Worm (Caenorhabditis elegans) whole organism, midembryonic: ENCODE results near the gene lipl-8.

ENCODE experiments used
- med-1 ChIP-seq: sonication (generic microtip); optimal IDR thresholded peaks from 2 replicates; lab custom pipeline; 2017; ENCODE audit warnings: missing genetic modification characterization, mild to moderate bottlenecking, missing compliant biosample characterization, antibody characterized with exemption, missing genetic modification reagents; ENCODE audit not compliant: insufficient read depth
- ztf-23 ChIP-seq: fragments of 200-800 bp; sonication (Bioruptor generic); IDR thresholded peaks from 2 replicates; pipeline ENCODE4 v1.3.6; 2022; ENCODE audit warnings: missing genetic modification reagents, missing genetic modification characterization, missing compliant biosample characterization
- ztf-29 ChIP-seq: fragments of 200-800 bp; sonication (Bioruptor generic); IDR thresholded peaks from 2 replicates; pipeline ENCODE4 v1.3.6; 2022; ENCODE audit warnings: missing genetic modification reagents, missing genetic modification characterization, missing compliant biosample characterization

ce11 chrV:14779644-14780043, 31.1 kb upstream of the lipl-8 start, which contains the start of the genes scrm-7 and Y50E8A.10:
- TF ChIP-seq med-1, result no peak
- no peak for TF ChIP-seq ztf-23 (GFP tag; lab: Robert Waterston, UW)
- TF ChIP-seq ztf-29 (GFP tag; lab: Robert Waterston, UW), result no peak
